Worm (Caenorhabditis elegans) whole organism, dauer: ENCODE measurements around the gene Y49F6B.8.

Source experiments
- unc-62 ChIP-seq: sonication (generic microtip); optimal IDR thresholded peaks from 2 replicates; lab custom pipeline; 2017; ENCODE audit warnings: missing biosample characterization, missing genetic modification reagents, missing genetic modification characterization

Y49F6B.8 gene

DNA sequence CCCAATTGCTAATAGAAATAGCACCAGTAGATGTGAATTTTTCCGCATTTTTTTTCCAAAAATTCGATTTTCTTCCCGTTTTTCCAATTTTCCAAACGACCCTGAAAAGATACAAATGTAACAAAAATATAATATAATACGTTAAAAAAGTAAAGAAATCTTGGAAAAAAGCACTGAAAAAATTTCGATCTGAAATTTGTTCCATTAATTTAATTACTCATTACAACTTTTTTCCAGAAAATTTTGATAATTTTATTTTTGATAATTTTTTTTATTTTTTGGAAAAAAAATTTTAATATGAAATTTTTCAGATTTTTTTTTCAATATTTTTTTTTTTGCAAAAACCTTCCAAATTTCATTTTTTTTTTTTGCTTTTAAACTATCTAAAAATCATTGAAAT is 45.1 kb downstream of the Y49F6B.8 start, which contains the start of gene skpo-2:
skpo-2 (minus strand) TSS at position 101 of the 400 bp plus-strand sequence.
- TF ChIP-seq unc-62 (GFP tag; lab: Kevin White, UChicago): no peak

DNA sequence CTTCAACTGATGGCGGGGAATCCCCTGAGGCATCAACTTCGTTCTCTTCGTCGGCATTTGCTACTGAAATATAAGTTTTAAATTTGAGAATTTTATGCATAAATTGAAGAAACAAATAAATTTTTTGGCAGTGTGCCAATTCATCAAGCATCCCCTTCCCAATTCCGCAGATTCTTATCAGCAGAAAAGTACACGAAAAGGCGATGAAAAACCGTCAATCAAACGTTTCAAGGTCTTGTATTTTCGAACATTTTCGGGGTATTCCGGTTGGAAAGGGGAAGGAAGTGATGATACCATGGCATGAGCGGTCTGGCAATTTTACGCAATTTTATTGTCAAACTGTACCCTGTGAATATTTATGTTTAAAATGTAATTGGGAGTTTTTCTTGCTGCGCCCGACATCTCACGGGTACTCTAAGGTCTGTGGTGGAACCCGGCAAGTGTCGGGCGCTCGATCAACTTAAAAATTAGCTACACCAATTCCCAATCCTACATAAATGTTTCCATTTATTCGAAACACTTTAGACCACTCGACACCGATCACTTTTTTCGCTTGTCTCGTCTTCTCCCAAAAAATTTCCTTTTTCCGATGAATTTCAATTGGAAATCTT is 46.5 kb downstream of the Y49F6B.8 start:
- TF ChIP-seq unc-62 (GFP tag; lab: Kevin White, UChicago): no peak

DNA sequence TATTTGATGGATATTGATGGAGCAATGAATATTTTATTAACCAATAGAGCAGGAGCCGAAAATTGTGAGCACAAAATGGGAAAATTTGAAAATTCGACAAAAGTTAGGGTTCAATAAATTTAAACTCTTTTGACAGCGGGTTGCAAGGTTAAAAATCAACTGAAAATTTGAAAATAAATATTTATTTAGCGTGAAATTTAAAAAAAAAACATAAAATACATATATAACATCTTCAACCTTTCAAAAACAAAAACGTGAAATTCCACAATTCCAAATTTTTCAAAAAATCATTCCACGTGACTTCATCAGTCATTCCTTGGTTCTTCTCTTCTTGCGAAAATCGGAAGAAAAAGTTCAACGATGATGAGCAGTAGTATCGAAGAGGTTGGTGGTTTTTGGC is 52.1 kb downstream of the Y49F6B.8 start, which contains the start of gene C16C8.18:
C16C8.18 (plus strand) TSS at position 301 of the 400 bp plus-strand sequence.
- TF ChIP-seq unc-62 (GFP tag; lab: Kevin White, UChicago): no peak
